Worm (Caenorhabditis elegans) whole organism, L4/young adult: ENCODE results near the gene R12B2.6.

Experiments used
- W03F9.2 ChIP-seq: fragments of 150-350 bp; optimal IDR thresholded peaks from 2 replicates; lab custom pipeline; 2014; ENCODE audit warnings: missing biosample characterization, missing genetic modification characterization
- dao-5 ChIP-seq: sonication (generic microtip); optimal IDR thresholded peaks from 2 replicates; lab custom pipeline; 2016; ENCODE audit warnings: missing genotype, missing genetic modification characterization, moderate library complexity, missing compliant biosample characterization
- him-1 ChIP-seq: sonication (generic microtip); optimal IDR thresholded peaks from 2 replicates; lab custom pipeline; 2016; ENCODE audit warnings: missing genotype, missing genetic modification reagents, missing genetic modification characterization, missing compliant biosample characterization

DNA sequence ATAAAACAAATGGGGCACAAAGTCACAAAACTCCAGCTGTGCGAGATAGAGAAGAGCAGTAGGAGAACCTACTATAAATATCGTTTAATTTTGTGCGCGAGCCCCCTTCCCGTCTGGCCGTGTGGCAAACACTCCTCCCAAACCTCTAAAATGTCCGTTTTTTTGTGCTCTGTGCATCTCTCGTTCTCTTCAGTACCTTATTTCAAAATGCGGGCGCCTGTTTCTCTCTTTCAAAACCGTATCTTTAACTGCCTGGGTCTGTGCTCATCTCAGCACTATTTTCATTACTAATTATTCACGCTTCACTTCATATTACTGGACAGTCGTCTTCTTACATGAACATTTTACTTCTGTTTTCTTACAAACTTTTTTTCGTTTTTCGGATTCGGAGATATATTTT is 23.9 kb downstream of the R12B2.6 start:
- no peak for TF ChIP-seq him-1 (tag; lab: Kevin White, UChicago)
- TF ChIP-seq dao-5 (tag; lab: Kevin White, UChicago), result no peak
- no peak for TF ChIP-seq W03F9.2 (tag; lab: Kevin White, UChicago)
